Worm (Caenorhabditis elegans) whole organism, L4/young adult: Measurements from ENCODE around the gene AH10.2.

ENCODE experiments used
- W03F9.2 ChIP-seq: fragments of 150-350 bp; optimal IDR thresholded peaks from 2 replicates; lab custom pipeline; 2014; ENCODE audit warnings: missing biosample characterization, missing genetic modification characterization
- dao-5 ChIP-seq: sonication (generic microtip); optimal IDR thresholded peaks from 2 replicates; lab custom pipeline; 2016; ENCODE audit warnings: missing genotype, missing genetic modification characterization, moderate library complexity, missing compliant biosample characterization
- him-1 ChIP-seq: sonication (generic microtip); optimal IDR thresholded peaks from 2 replicates; lab custom pipeline; 2016; ENCODE audit warnings: missing genotype, missing genetic modification reagents, missing genetic modification characterization, missing compliant biosample characterization

DNA sequence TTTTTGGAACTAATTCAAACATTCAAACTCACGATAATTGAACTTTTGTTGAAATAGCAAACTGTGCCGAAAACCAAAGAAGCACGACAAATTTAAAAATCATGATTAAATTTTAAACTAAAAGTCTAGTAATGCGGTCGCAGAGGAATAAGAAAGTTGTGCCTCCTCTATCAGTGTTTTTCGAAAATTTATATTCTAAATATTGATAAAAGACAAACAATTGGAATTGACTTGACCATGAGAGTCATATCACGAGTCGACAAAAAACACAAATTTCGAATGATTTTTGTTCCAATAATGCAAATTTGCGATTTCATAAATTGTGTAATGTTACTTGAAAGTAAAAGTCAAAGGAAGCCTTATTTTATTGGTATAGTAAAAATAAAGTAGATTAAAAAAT is 4.1 kb downstream of the AH10.2 start, which contains the start of gene cest-1.2:
- TF ChIP-seq dao-5 (tag; lab: Kevin White, UChicago) = no peak
- TF ChIP-seq W03F9.2 (tag; lab: Kevin White, UChicago) = no peak
- no peak for TF ChIP-seq him-1
